Worm (Caenorhabditis elegans): ENCODE data around the gene F58B4.7.
A peak's percentile ranks its signal among the peaks of the same experiment; 100 is the strongest.

The F58B4.7 gene

DNA sequence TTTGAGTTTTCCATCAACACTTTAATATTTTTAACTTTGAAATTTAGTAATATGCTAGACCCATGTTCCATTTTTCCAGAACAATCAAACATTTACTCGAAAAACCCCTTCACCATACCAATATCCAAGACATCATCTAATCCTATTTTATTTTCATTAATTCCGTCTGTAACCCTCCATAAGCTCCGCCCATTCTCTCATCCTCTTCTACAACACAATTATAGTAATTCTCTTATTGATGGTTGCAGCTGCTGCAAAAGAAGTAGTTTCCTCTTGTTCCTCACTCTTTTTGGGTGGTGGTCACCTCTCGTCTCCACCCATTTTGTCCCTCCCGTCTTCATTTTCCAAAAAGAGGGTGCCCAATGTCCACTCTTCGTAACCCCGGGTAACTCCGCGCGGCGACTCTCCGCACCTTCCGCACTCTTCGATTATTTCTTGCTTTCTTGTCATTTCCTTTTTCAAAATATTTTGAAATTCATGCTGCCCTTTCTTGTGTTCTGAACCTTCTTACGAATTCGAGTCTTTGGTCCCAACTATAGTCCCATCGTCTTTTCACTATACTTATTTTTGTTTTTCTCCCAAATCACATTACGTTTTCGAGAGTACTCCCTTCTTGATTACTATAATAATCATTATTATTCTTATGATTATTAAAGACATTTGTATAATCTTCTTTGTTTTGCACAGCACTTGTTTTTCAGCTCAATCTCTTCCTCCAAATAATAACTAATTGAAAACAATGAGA is 42.8 kb downstream of the F58B4.7 start, which contains the start of gene F32D8.1:
Gene F32D8.1 (plus strand): TSS at position 695 of the 745 bp plus-strand sequence.
- peak; percentile 49 for TF ChIP-seq ces-1 (GFP tag; optimal IDR thresholded peaks at IDR 0.05)
- no peak for TF ChIP-seq zip-11 (GFP tag; IDR thresholded peaks at IDR 0.05)
- TF ChIP-seq mxl-3 (GFP tag; optimal IDR thresholded peaks at IDR 0.05), result no peak

DNA sequence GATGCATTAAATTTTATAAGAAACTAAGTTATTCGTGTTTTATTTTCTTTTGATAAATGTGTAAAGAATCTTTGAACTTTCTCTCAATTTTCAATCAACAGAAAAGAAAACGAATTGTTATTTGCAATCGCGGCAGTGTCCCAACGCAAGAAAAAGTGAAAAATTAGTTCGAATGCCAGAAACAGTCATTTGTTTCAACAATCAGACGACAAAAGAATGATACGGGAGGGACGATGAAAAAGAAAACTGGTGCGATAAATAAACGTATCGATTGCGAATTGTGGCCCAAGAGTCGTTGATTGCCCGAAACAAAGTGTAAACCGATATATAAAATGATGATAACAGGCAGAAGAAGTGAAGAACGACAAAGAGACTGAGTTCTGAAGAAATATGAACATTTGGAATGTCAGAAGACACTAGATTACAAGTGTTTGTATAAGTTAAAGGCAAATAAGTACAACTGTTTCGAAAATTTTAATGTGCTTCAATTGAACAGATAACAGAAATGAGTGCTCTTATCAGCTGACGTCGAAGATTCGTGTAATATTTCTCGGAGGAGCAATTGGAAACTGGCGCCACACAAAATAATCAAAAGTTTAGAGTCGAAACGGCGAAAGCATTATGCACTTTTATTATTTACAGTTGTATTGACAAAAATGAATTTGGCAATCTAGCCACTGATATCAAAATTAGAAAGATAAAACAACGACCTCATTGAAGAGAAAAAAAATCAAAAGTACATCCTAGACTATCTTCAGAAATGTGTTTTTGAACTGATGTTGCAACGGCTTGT is 45.1 kb downstream of the F58B4.7 start:
- no peak for TF ChIP-seq T26A8.4 (GFP tag; IDR thresholded peaks at IDR 0.05)
- no peak for TF ChIP-seq ceh-62 (tag; optimal IDR thresholded peaks at IDR 0.05)
- peak; percentile 79 for TF ChIP-seq php-3 (GFP tag; IDR thresholded peaks at IDR 0.05)
- TF ChIP-seq F44E2.7 (GFP tag; IDR thresholded peaks at IDR 0.05), result no peak
- TF ChIP-seq spr-1 (tag; optimal IDR thresholded peaks at IDR 0.05), result no peak
- no peak for TF ChIP-seq fkh-10 (GFP tag; optimal IDR thresholded peaks at IDR 0.05)
- TF ChIP-seq aha-1 (tag), result peak; percentile 78
- TF ChIP-seq dve-1 (tag; optimal IDR thresholded peaks at IDR 0.05; ENCODE audit: insufficient read depth), result peak; percentile 45
- peak; percentile 84 for TF ChIP-seq hlh-11 (tag; optimal IDR thresholded peaks at IDR 0.05)
- TF ChIP-seq nhr-41 (GFP tag; IDR thresholded peaks at IDR 0.05), result no peak
- no peak for TF ChIP-seq ces-1 (GFP tag; optimal IDR thresholded peaks at IDR 0.05)
- peak; percentile 80 for TF ChIP-seq dmd-6 (GFP tag; IDR thresholded peaks at IDR 0.05)
- TF ChIP-seq ZK546.5 (tag; optimal IDR thresholded peaks at IDR 0.05), result no peak
- TF ChIP-seq ama-1 (optimal IDR thresholded peaks at IDR 0.05), result no peak
- no peak for TF ChIP-seq Y105C5A.15 (GFP tag; IDR thresholded peaks at IDR 0.05)
- no peak for TF ChIP-seq egl-27 (tag; optimal IDR thresholded peaks at IDR 0.05)
- TF ChIP-seq nhr-28 (tag; optimal IDR thresholded peaks at IDR 0.05), result peak; percentile 85
- TF ChIP-seq nhr-77 (tag; optimal IDR thresholded peaks at IDR 0.05), result peak; percentile 53
- no peak for TF ChIP-seq zfp-2 (tag; optimal IDR thresholded peaks at IDR 0.05)
- TF ChIP-seq snpc-1.2 (GFP tag; IDR thresholded peaks at IDR 0.05), result no peak
- TF ChIP-seq lin-1 (GFP tag; IDR thresholded peaks at IDR 0.05), result 0 out of 2 replicates have a peak, but pooled peaks have one; percentile 29
- no peak for TF ChIP-seq daf-16 (GFP tag; optimal IDR thresholded peaks at IDR 0.05)
- TF ChIP-seq daf-16 (tag; optimal IDR thresholded peaks at IDR 0.05), result peak; percentile 97
- TF ChIP-seq duxl-1 (tag; optimal IDR thresholded peaks at IDR 0.05; ENCODE audit: poor library complexity), result no peak
- TF ChIP-seq dpl-1 (GFP tag; optimal IDR thresholded peaks at IDR 0.05), result no peak
- peak; percentile 64 for TF ChIP-seq nhr-48 (tag; optimal IDR thresholded peaks at IDR 0.05)
- no peak for TF ChIP-seq D1046.2 (GFP tag; IDR thresholded peaks at IDR 0.05)
- no peak for TF ChIP-seq ctbp-1 (GFP tag; IDR thresholded peaks at IDR 0.05)
- TF ChIP-seq pqm-1 (tag; optimal IDR thresholded peaks at IDR 0.05), result peak; percentile 79

DNA sequence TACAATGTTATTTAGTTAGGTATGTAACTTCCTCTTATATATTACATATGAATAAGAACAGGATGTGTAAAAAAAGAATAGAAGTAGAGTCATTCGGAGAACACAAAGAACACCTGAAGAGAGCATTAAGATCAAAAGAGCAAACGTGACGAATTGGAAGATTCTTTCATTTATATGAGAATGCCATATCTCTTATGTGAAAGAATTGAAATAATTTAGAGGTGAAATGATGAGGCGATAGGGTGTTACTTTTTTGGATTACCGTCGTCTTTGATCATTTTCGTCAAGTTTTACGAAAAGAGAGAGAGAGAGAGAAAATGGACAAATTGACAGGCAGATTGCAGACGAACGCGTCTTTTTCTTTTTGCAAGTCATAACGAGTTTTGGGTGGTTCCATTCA is 46.6 kb downstream of the F58B4.7 start:
- no peak for TF ChIP-seq zfp-2 (tag; optimal IDR thresholded peaks at IDR 0.05)
- peak in 1 of 2 experiments; percentile 4 for TF ChIP-seq mdl-1 (tag; optimal IDR thresholded peaks at IDR 0.05)
- TF ChIP-seq lin-1 (GFP tag; IDR thresholded peaks at IDR 0.05), result no peak
- TF ChIP-seq ama-1 (optimal IDR thresholded peaks at IDR 0.05), result no peak
- no peak for TF ChIP-seq ceh-44 (GFP tag; IDR thresholded peaks at IDR 0.05)
- TF ChIP-seq lsy-2 (tag; optimal IDR thresholded peaks at IDR 0.05), result peak in 1 of 2 experiments; percentile 51
- TF ChIP-seq aha-1 (tag), result peak; percentile 97
- TF ChIP-seq nhr-28 (tag; optimal IDR thresholded peaks at IDR 0.05), result peak; percentile 12
- no peak for TF ChIP-seq lin-13 (GFP tag; optimal IDR thresholded peaks at IDR 0.05)
- TF ChIP-seq unc-62 (GFP tag; optimal IDR thresholded peaks at IDR 0.05 in 1 of 2), result peak in 1 of 2 experiments; percentile 14
- TF ChIP-seq unc-62 (tag; optimal IDR thresholded peaks at IDR 0.05), result no peak
- no peak for TF ChIP-seq unc-130 (GFP tag; optimal IDR thresholded peaks at IDR 0.05)
- TF ChIP-seq hlh-30 (tag; optimal IDR thresholded peaks at IDR 0.05; ENCODE audit: insufficient read depth), result no peak
- TF ChIP-seq ZK337.2 (GFP tag; IDR thresholded peaks at IDR 0.05), result no peak
- no peak for TF ChIP-seq Y105C5A.15 (GFP tag; IDR thresholded peaks at IDR 0.05)
- TF ChIP-seq nhr-41 (GFP tag; IDR thresholded peaks at IDR 0.05), result no peak
- no peak for TF ChIP-seq madf-5 (GFP tag; IDR thresholded peaks at IDR 0.05)
- no peak for TF ChIP-seq tag-97 (GFP tag; IDR thresholded peaks at IDR 0.05)
- peak in 1 of 2 experiments; percentile 85 for TF ChIP-seq hif-1 (tag; optimal IDR thresholded peaks at IDR 0.05)
- no peak for TF ChIP-seq sdz-12 (GFP tag; optimal IDR thresholded peaks at IDR 0.05)
- no peak for TF ChIP-seq nhr-25 (tag; optimal IDR thresholded peaks at IDR 0.05; ENCODE audit: borderline replicate concordance, insufficient read depth)
- TF ChIP-seq nhr-237 (tag; optimal IDR thresholded peaks at IDR 0.05), result no peak
- TF ChIP-seq mxl-3 (GFP tag; optimal IDR thresholded peaks at IDR 0.05), result no peak
